Fruit fly (Drosophila melanogaster) whole organism, wandering third instar larva: Measurements from ENCODE around the gene CG44838.

Source experiments
- Abd-B ChIP-seq: fragments of >200 bp; optimal IDR thresholded peaks from 2 replicates; lab custom pipeline; 2017; ENCODE audit warnings: missing biosample characterization, missing genetic modification characterization
- CG32264 ChIP-seq: fragments of 200-800 bp; sonication (Bioruptor generic); optimal IDR thresholded peaks from 2 replicates; lab custom pipeline; 2016; ENCODE audit warnings: missing biosample characterization, missing genetic modification characterization
- CG9705 ChIP-seq: fragments of 200-800 bp; sonication (Bioruptor generic); optimal IDR thresholded peaks from 2 replicates; lab custom pipeline; 2018; ENCODE audit warnings: missing biosample characterization, mild to moderate bottlenecking, missing genetic modification characterization
- Dfd ChIP-seq: fragments of >200 bp; optimal IDR thresholded peaks from 2 replicates; lab custom pipeline; 2017; ENCODE audit warnings: missing biosample characterization, missing genetic modification characterization
- Dif ChIP-seq: fragments of 200-275, 200-300 bp; sonication (Bioruptor generic); optimal IDR thresholded peaks from 2 replicates; lab custom pipeline; 2018; ENCODE audit warnings: missing biosample characterization, missing genetic modification characterization; ENCODE audit not compliant: partially characterized antibody
- HLH106 ChIP-seq: fragments of 200-800 bp; optimal IDR thresholded peaks from 3 replicates; lab custom pipeline; 2019; ENCODE audit warnings: missing biosample characterization, mild to moderate bottlenecking, missing genetic modification characterization, moderate library complexity
- Hnf4 ChIP-seq: fragments of 200-800 bp; sonication (Bioruptor generic); optimal IDR thresholded peaks from 2 replicates; lab custom pipeline; 2016; ENCODE audit warnings: missing biosample characterization, mild to moderate bottlenecking, missing genetic modification characterization
- Hr78 ChIP-seq: fragments of >200 bp; optimal IDR thresholded peaks from 2 replicates; lab custom pipeline; 2017; ENCODE audit warnings: missing biosample characterization, missing genetic modification characterization
- Hr83 ChIP-seq: fragments of 200-300 bp; sonication (Bioruptor generic); optimal IDR thresholded peaks from 2 replicates; lab custom pipeline; 2016; ENCODE audit warnings: missing biosample characterization, mild to moderate bottlenecking, missing genetic modification characterization, moderate library complexity; ENCODE audit not compliant: poor library complexity, severe bottlenecking
- Jra ChIP-seq: sonication (Bioruptor generic); optimal IDR thresholded peaks from 2 replicates; lab custom pipeline; 2016; ENCODE audit warnings: missing biosample characterization, missing genetic modification characterization
- Mio ChIP-seq: sonication (Bioruptor generic); optimal IDR thresholded peaks from 2 replicates; lab custom pipeline; 2016; ENCODE audit warnings: missing biosample characterization, missing genetic modification characterization
- Myc ChIP-seq: fragments of >200 bp; optimal IDR thresholded peaks from 2 replicates; lab custom pipeline; 2017
- N ChIP-seq: fragments of >200 bp; optimal IDR thresholded peaks from 2 replicates; lab custom pipeline; 2018; ENCODE audit warnings: missing biosample characterization, missing external identifiers, missing genetic modification characterization
- OdsH ChIP-seq: fragments of 200-800 bp; sonication (Bioruptor generic); optimal IDR thresholded peaks from 2 replicates; lab custom pipeline; 2016; ENCODE audit warnings: missing biosample characterization, mild to moderate bottlenecking, missing genetic modification characterization
- Rel ChIP-seq, 2 experiments: fragments of 200-800 bp; sonication (Bioruptor generic) in 1 of 2; optimal IDR thresholded peaks; 2 replicates in 1 of 2; 3 replicates in 1 of 2; lab custom pipeline; 2016 to 2019; ENCODE audit warnings: mild to moderate bottlenecking in 2 of 2, missing biosample characterization in 2 of 2, missing genetic modification characterization in 2 of 2, moderate library complexity in 1 of 2
- Sp1 ChIP-seq: fragments of 200-800 bp; sonication (Bioruptor generic); optimal IDR thresholded peaks from 3 replicates; lab custom pipeline; 2019; ENCODE audit warnings: missing biosample characterization, mild to moderate bottlenecking, missing genetic modification characterization, moderate library complexity
- Vsx2 ChIP-seq: fragments of 200-300, 225-300 bp; sonication (Bioruptor generic); optimal IDR thresholded peaks from 2 replicates; lab custom pipeline; 2018; ENCODE audit warnings: missing biosample characterization, missing genetic modification characterization; ENCODE audit not compliant: partially characterized antibody
- br ChIP-seq: fragments of 200-800 bp; sonication (Bioruptor generic); optimal IDR thresholded peaks from 2 replicates; lab custom pipeline; 2016; ENCODE audit warnings: missing biosample characterization, missing genetic modification characterization
- brk ChIP-seq: fragments of 200-800 bp; sonication (Bioruptor generic); optimal IDR thresholded peaks from 2 replicates; lab custom pipeline; 2016; ENCODE audit warnings: missing biosample characterization, mild to moderate bottlenecking, missing genetic modification characterization
- dl ChIP-seq, 2 experiments: fragments of 175-275, 200-275 bp in 1 of 2; fragments of 200-275 bp in 1 of 2; sonication (Bioruptor generic); optimal IDR thresholded peaks; lab custom pipeline; 2018; ENCODE audit warnings: mild to moderate bottlenecking in 2 of 2, missing biosample characterization in 2 of 2, missing genetic modification characterization in 2 of 2, moderate library complexity in 2 of 2; ENCODE audit not compliant: partially characterized antibody in 2 of 2, insufficient read depth in 1 of 2
- dmrt93B ChIP-seq: fragments of 200-800 bp; sonication (Bioruptor generic); optimal IDR thresholded peaks from 2 replicates; lab custom pipeline; 2018; ENCODE audit warnings: missing biosample characterization, mild to moderate bottlenecking, missing genetic modification characterization
- ey ChIP-seq: fragments of 200-800 bp; sonication (Bioruptor generic); optimal IDR thresholded peaks from 2 replicates; lab custom pipeline; 2016; ENCODE audit warnings: missing biosample characterization, missing genetic modification characterization
- foxo ChIP-seq, 2 experiments: fragments of 200-800 bp; sonication (Bioruptor generic); optimal IDR thresholded peaks; 2 replicates in 1 of 2; 3 replicates in 1 of 2; lab custom pipeline; 2016 to 2017; ENCODE audit warnings: missing biosample characterization in 2 of 2, missing genetic modification characterization in 2 of 2
- fru ChIP-seq: fragments of 200-800 bp; sonication (Bioruptor generic); optimal IDR thresholded peaks from 3 replicates; lab custom pipeline; 2016; ENCODE audit warnings: missing biosample characterization, mild to moderate bottlenecking, missing genetic modification characterization
- h ChIP-seq: fragments of 200-800 bp; sonication (Bioruptor generic); optimal IDR thresholded peaks from 3 replicates; lab custom pipeline; 2016; ENCODE audit warnings: missing biosample characterization, mild to moderate bottlenecking, missing genetic modification characterization
- jim ChIP-seq: fragments of 175-275, 200-325 bp; sonication (Bioruptor generic); optimal IDR thresholded peaks from 2 replicates; lab custom pipeline; 2016; ENCODE audit warnings: missing biosample characterization, mild to moderate bottlenecking, missing genetic modification characterization
- lola ChIP-seq: fragments of >200 bp; optimal IDR thresholded peaks from 2 replicates; lab custom pipeline; 2017; ENCODE audit warnings: missing biosample characterization, missing genetic modification characterization
- psq ChIP-seq: fragments of 200-800 bp; sonication (Bioruptor generic); optimal IDR thresholded peaks from 3 replicates; lab custom pipeline; 2017; ENCODE audit warnings: missing biosample characterization, mild to moderate bottlenecking, missing genetic modification characterization, moderate library complexity
- rgr ChIP-seq: fragments of 200-800 bp; sonication (Bioruptor generic); optimal IDR thresholded peaks from 3 replicates; lab custom pipeline; 2016; ENCODE audit warnings: missing biosample characterization, mild to moderate bottlenecking, missing genetic modification characterization
- sage ChIP-seq: fragments of 200-800 bp; sonication (Bioruptor generic); optimal IDR thresholded peaks from 2 replicates; lab custom pipeline; 2016; ENCODE audit warnings: missing biosample characterization, mild to moderate bottlenecking, missing genetic modification characterization
- sv ChIP-seq: fragments of 200-800 bp; sonication (Bioruptor generic); optimal IDR thresholded peaks from 3 replicates; lab custom pipeline; 2016; ENCODE audit warnings: missing biosample characterization, missing genetic modification characterization
- tai ChIP-seq: sonication (Bioruptor generic); optimal IDR thresholded peaks from 2 replicates; lab custom pipeline; 2016; ENCODE audit warnings: missing biosample characterization, missing genetic modification characterization

CG44838 gene

DNA sequence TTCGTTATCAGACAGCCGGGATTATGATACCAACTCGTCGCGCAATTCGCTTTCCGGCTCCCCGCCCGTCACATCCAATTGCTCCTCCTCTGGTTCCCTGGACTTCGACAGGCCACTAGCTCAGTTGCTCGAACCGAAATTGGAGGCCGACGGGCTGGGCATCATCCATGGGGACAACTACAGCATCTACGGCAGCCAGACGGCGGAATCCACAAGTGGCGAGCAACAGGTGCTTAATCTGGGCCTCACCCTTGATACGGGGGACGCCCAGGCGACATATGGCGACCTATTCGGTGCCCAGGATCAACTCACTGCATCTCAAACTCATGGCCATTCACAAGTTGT is 30.3 kb upstream of the CG44838 start:
- TF ChIP-seq lola (GFP tag; lab: Kevin White, UChicago), result no peak
- no peak for TF ChIP-seq jim (GFP tag; lab: Kevin White, UChicago)
- TF ChIP-seq Sp1 (GFP tag; lab: Kevin White, UChicago), result no peak
- TF ChIP-seq OdsH, result no peak
- TF ChIP-seq br (GFP tag; lab: Kevin White, UChicago), result no peak
- TF ChIP-seq N (GFP tag; lab: Kevin White, UChicago), result no peak
- TF ChIP-seq fru (GFP tag; lab: Kevin White, UChicago), result no peak
- TF ChIP-seq Myc, result no peak
- TF ChIP-seq Mio (GFP tag; lab: Kevin White, UChicago), result no peak
- TF ChIP-seq brk (GFP tag; lab: Kevin White, UChicago), result no peak
- TF ChIP-seq Abd-B, result no peak
- TF ChIP-seq Dfd, result no peak
- no peak for TF ChIP-seq sage (GFP tag; lab: Kevin White, UChicago)

DNA sequence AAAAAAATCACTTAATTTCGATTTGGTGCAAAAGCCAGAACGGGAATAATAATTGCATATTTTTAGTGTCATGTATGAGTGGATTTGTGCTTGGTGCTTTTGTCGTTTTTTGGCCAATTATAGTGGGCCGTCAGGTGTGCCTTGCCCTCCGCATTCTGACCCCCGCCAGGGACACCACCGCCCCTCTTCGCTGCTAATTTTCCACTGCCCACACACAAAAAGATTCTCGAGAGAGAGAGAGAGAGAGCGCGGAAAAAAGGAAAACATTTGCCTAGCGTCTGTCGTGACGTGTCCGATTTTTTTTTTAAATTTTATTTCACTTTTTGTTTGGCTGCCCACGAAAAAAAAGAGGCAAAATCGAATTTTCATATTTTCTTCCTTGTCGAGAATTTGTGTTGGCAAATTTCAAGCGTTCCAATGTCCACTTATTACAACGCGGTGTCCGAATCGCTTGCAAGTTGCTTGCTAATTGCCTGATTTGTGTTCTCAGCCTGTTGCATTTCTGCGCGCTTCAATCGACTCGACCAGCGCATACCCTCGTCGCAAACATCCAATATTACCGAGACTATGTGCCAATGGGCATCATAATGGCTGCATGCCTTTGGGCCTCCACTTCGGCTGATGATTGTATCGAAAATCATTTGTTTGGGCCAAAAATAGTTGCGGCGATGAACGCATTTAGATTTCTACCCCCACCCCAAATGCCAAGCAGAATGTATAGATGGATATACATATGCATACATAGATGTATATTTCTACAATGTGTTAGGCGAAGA is 28.8 kb upstream of the CG44838 start:
- TF ChIP-seq Hr78 (no peak), Dif (GFP tag; lab: Kevin White, UChicago) (peak; percentile 7)

DNA sequence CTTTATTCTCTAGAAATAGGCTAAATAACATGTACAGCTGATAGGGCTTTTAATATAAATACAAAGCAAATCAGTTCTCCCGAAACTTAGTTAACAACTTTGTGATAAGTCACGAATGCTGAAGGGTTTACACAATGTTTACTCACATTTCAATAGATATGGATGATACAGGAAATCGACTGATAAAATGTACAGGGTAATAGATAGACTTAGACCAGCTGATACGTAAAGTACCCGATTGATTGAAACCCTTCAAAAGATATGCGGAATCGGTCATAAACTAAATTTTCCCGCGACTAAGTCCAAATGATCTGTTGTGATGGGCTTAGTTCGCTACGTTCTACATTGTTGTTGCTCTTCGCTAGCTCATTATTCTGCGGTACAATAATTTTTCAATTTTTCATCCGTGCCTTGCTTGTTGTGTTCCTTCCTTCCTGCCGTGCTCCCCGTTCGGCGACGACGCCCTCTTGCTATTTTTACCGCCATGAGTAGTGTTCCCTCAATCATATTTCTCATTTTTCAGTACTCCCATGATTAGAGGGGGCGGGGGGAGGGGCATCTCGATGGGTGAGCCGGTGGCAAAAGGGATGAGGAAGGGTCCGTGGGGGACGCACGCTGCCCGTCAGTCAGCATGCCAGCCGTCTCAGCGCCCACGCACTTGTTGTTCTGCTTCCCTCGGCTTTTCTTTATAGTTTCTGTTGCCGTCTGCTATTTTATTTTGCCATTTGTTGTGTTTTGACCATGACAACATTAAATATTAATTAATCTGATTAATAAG is 27.9 kb upstream of the CG44838 start:
- TF ChIP-seq CG9705 (GFP tag; lab: Kevin White, UChicago), result no peak
- no peak for TF ChIP-seq Myc
- TF ChIP-seq HLH106 (tag; lab: Kevin White, UChicago), result no peak
- TF ChIP-seq br (GFP tag; lab: Kevin White, UChicago), result no peak
- TF ChIP-seq sage (GFP tag; lab: Kevin White, UChicago), result no peak
- no peak for TF ChIP-seq tai (GFP tag; lab: Kevin White, UChicago)
- TF ChIP-seq Rel (GFP tag; optimal IDR thresholded peaks at IDR 0.05; lab: Kevin White, UChicago), result no peak
- no peak for TF ChIP-seq Rel (tag; optimal IDR thresholded peaks at IDR 0.05; lab: Kevin White, UChicago)
- TF ChIP-seq dl (GFP tag; optimal IDR thresholded peaks at IDR 0.05; lab: Kevin White, UChicago; ENCODE audit: insufficient read depth in 1 of 2, partially characterized antibody in 2 of 2), result no peak
- no peak for TF ChIP-seq sv (GFP tag; lab: Kevin White, UChicago)
- TF ChIP-seq Sp1 (GFP tag; lab: Kevin White, UChicago), result no peak
- TF ChIP-seq, all 38 proteins: peak for 0

DNA sequence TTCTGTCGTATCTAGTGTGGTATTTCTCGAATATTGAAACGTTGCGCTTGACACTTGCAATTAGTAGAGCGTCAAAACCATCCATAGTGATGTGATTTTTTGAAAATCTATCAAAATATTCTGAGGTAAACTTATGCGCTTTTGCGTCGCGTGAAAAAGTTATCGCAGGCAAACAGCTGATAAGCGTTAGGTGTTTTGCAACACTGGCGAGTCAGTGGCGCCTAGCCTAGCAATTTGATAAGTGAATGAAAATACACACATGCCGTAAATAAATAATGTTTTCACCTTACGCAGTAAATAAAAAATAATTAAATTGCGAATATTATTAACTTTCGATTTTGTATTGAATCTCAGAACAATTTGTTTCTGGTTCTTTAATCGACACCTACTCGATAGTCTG is 25.5 kb upstream of the CG44838 start, which contains the start of gene CG42526:
CG42526 (minus strand) TSS at position 85 of the 400 bp plus-strand sequence.
- peak; percentile 65 for TF ChIP-seq OdsH
- TF ChIP-seq psq, result peak; percentile 37
- TF ChIP-seq N (GFP tag; lab: Kevin White, UChicago), result no peak
- TF ChIP-seq br (GFP tag; lab: Kevin White, UChicago), result peak; percentile 55
- no peak for TF ChIP-seq Vsx2 (GFP tag; lab: Kevin White, UChicago)
- peak; percentile 23 for TF ChIP-seq HLH106 (tag; lab: Kevin White, UChicago)
- peak; percentile 70 for TF ChIP-seq rgr (GFP tag; lab: Kevin White, UChicago)
- TF ChIP-seq sv (GFP tag; lab: Kevin White, UChicago), result peak; percentile 53
- no peak for TF ChIP-seq dmrt93B (GFP tag; lab: Kevin White, UChicago)
- TF ChIP-seq foxo (GFP tag; optimal IDR thresholded peaks at IDR 0.05; lab: Kevin White, UChicago), result peak; percentile 38 to 82
- TF ChIP-seq Myc, result no peak
- TF ChIP-seq Hr83 (GFP tag; lab: Kevin White, UChicago), result peak; percentile 73
- peak; percentile 26 for TF ChIP-seq CG32264
- peak; percentile 74 for TF ChIP-seq Hnf4 (GFP tag; lab: Kevin White, UChicago)
- TF ChIP-seq ey (GFP tag; lab: Kevin White, UChicago), result peak; percentile 65
- TF ChIP-seq Sp1 (GFP tag; lab: Kevin White, UChicago), result peak; percentile 13
- peak; percentile 56 for TF ChIP-seq h
- TF ChIP-seq sage (GFP tag; lab: Kevin White, UChicago), result peak; percentile 31
- peak; percentile 50 for TF ChIP-seq fru (GFP tag; lab: Kevin White, UChicago)
- no peak for TF ChIP-seq Rel (GFP tag; optimal IDR thresholded peaks at IDR 0.05; lab: Kevin White, UChicago)
- peak; percentile 26 for TF ChIP-seq Rel (tag; optimal IDR thresholded peaks at IDR 0.05; lab: Kevin White, UChicago)
- no peak for TF ChIP-seq CG9705 (GFP tag; lab: Kevin White, UChicago)
- peak; percentile 59 for TF ChIP-seq Jra (GFP tag; lab: Kevin White, UChicago)
